Worm (Caenorhabditis elegans) whole organism, late embryonic: ENCODE data around the gene ZK742.6.

ENCODE experiments used
- F13H6.1 ChIP-seq: sonication (generic microtip); optimal IDR thresholded peaks from 2 replicates; lab custom pipeline; 2016; ENCODE audit warnings: missing genetic modification characterization, missing compliant biosample characterization
- ahr-1 ChIP-seq: sonication (generic microtip); optimal IDR thresholded peaks from 2 replicates; lab custom pipeline; 2016; ENCODE audit warnings: missing genetic modification characterization, missing compliant biosample characterization
- ceh-24 ChIP-seq: sonication (generic microtip); optimal IDR thresholded peaks from 2 replicates; lab custom pipeline; 2016; ENCODE audit warnings: mild to moderate bottlenecking, missing genetic modification characterization, missing compliant biosample characterization
- dve-1 ChIP-seq: sonication (generic microtip); optimal IDR thresholded peaks from 2 replicates; lab custom pipeline; 2017; ENCODE audit warnings: antibody characterized with exemption, mild to moderate bottlenecking, missing genetic modification characterization, missing compliant biosample characterization
- ets-4 ChIP-seq: sonication (generic microtip); optimal IDR thresholded peaks from 2 replicates; lab custom pipeline; 2016; ENCODE audit warnings: missing genetic modification characterization, missing compliant biosample characterization
- hlh-13 ChIP-seq: fragments of 200-800 bp; sonication (Bioruptor generic); optimal IDR thresholded peaks from 2 replicates; lab custom pipeline; 2018; ENCODE audit warnings: mild to moderate bottlenecking, missing genetic modification characterization, missing compliant biosample characterization
- madf-2 ChIP-seq: sonication (generic microtip); optimal IDR thresholded peaks from 2 replicates; lab custom pipeline; 2017; ENCODE audit warnings: missing genetic modification characterization, missing compliant biosample characterization
- pros-1 ChIP-seq: fragments of 150-350 bp; optimal IDR thresholded peaks from 2 replicates; lab custom pipeline; 2014; ENCODE audit warnings: missing biosample characterization, missing genetic modification reagents, missing genetic modification characterization
- rnt-1 ChIP-seq: sonication (generic microtip); optimal IDR thresholded peaks from 2 replicates; lab custom pipeline; 2016; ENCODE audit warnings: missing genetic modification characterization, missing compliant biosample characterization
- syd-9 ChIP-seq: sonication (generic microtip); optimal IDR thresholded peaks from 2 replicates; lab custom pipeline; 2016; ENCODE audit warnings: mild to moderate bottlenecking, missing genetic modification characterization, moderate library complexity, missing compliant biosample characterization
- tbx-7 ChIP-seq: sonication (generic microtip); optimal IDR thresholded peaks from 2 replicates; lab custom pipeline; 2016; ENCODE audit warnings: missing genotype, missing genetic modification characterization, missing compliant biosample characterization

DNA sequence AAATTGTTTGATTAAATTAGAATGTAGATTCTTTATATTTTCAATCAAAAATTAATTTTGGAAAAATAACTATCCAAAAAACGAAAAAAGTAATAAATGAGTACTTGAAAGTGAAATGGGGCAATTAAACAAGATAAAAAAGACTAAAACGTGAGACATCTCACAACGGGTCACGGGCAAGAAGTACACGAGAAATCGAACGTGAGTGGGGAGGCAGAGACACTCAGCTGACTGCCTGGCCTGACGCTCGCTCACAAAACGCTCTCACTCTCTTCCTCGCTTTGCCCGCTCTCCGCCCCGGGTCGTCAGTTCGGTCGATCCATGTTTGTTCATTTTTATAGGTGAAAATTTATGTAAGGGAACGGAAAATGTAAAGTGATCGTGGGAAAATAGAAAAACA is 33.5 kb upstream of the ZK742.6 start:
- TF ChIP-seq pros-1 (tag; lab: Kevin White, UChicago) (no peak), hlh-13 (GFP tag; lab: Kevin White, UChicago) (no peak), madf-2 (tag; lab: Kevin White, UChicago) (no peak), ets-4 (no peak), F13H6.1 (tag; lab: Kevin White, UChicago) (no peak), ceh-24 (tag; lab: Kevin White, UChicago) (no peak), syd-9 (tag; lab: Kevin White, UChicago) (no peak), ahr-1 (tag; lab: Kevin White, UChicago) (no peak), dve-1 (tag; lab: Kevin White, UChicago) (no peak), rnt-1 (tag; lab: Kevin White, UChicago) (no peak), tbx-7 (no peak)
